Worm (Caenorhabditis elegans) whole organism, young adult: ENCODE results near the gene prdh-1.

ENCODE experiments used
- D2030.7 ChIP-seq: fragments of 200-800 bp; sonication (Bioruptor generic); IDR thresholded peaks from 2 replicates; pipeline ENCODE4 v1.3.6; 2022; ENCODE audit warnings: missing genetic modification reagents, missing genetic modification characterization, missing compliant biosample characterization
- F57A8.1 ChIP-seq: fragments of 200-800 bp; sonication (Bioruptor generic); optimal IDR thresholded peaks from 2 replicates; lab custom pipeline; 2018; ENCODE audit warnings: mild to moderate bottlenecking, missing genetic modification characterization, moderate library complexity, missing compliant biosample characterization
- ama-1 ChIP-seq, 3 experiments: fragments of 150-350 bp in 1 of 3; sonication (generic microtip) in 2 of 3; optimal IDR thresholded peaks; 2 replicates each; lab custom pipeline; 2014 to 2018; ENCODE audit warnings: missing biosample characterization in 2 of 3, missing genetic modification characterization in 2 of 3, missing genetic modification reagents in 2 of 3
- cebp-1 ChIP-seq, 2 experiments: fragments of 200-800 bp in 1 of 2; sonication (Bioruptor generic) in 1 of 2; sonication (generic microtip) in 1 of 2; IDR thresholded peaks in 1 of 2; optimal IDR thresholded peaks in 1 of 2; 2 replicates each; pipeline versions ENCODE4 v1.3.6 to Lab custom; 2017 to 2022; ENCODE audit warnings: missing compliant biosample characterization in 2 of 2, missing genetic modification characterization in 2 of 2, mild to moderate bottlenecking in 1 of 2, missing genetic modification reagents in 1 of 2, moderate library complexity in 1 of 2
- dpl-1 ChIP-seq: fragments of 150-350 bp; optimal IDR thresholded peaks from 2 replicates; lab custom pipeline; 2014; ENCODE audit warnings: missing biosample characterization, missing genetic modification reagents, missing genetic modification characterization
- hlh-26 ChIP-seq: fragments of 200-800 bp; sonication (Bioruptor generic); conservative IDR thresholded peaks from 2 replicates; pipeline ENCODE4 v1.3.6; 2022; ENCODE audit warnings: missing genetic modification reagents, missing genetic modification characterization, missing compliant biosample characterization
- nhr-27 ChIP-seq: fragments of 200-800 bp; sonication (Bioruptor generic); optimal IDR thresholded peaks from 2 replicates; lab custom pipeline; 2018; ENCODE audit warnings: mild to moderate bottlenecking, missing genetic modification characterization, moderate library complexity, missing compliant biosample characterization
- somi-1 ChIP-seq: fragments of 200-800 bp; sonication (Bioruptor generic); optimal IDR thresholded peaks from 2 replicates; lab custom pipeline; 2018; ENCODE audit warnings: mild to moderate bottlenecking, missing genetic modification characterization, missing compliant biosample characterization
- unc-130 ChIP-seq: sonication (generic microtip); optimal IDR thresholded peaks from 2 replicates; lab custom pipeline; 2016; ENCODE audit warnings: missing genetic modification reagents, missing genetic modification characterization, missing compliant biosample characterization
- unc-62 ChIP-seq: fragments of 150-350 bp; optimal IDR thresholded peaks from 2 replicates; lab custom pipeline; 2014; ENCODE audit warnings: missing biosample characterization, missing genetic modification reagents, missing genetic modification characterization

DNA sequence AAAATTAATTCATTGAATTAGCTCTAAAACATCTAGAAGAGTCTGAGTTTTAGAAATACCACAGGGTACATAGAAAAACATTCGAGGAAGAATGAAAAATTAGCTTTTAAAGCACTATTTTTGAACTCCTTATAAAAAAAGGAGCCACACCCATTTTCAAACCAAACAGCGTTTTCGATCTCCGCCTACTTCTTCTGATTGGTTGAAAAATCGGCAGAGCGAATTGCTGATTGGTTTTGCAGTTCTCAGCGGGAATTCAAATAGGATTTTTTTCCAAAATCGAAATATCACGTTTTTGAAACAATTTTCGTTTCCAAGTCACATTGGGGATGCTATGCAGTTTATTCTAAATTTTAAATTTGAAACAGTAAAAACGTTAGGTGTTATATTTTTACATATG lies 1.7 kb upstream of the prdh-1 start:
- TF ChIP-seq cebp-1 (GFP tag; IDR thresholded peaks at IDR 0.05; lab: Robert Waterston, UW) (no peak), cebp-1 (tag; optimal IDR thresholded peaks at IDR 0.05; lab: Kevin White, UChicago) (no peak), ama-1 (optimal IDR thresholded peaks at IDR 0.05; lab: Kevin White, UChicago) (no peak), ama-1 (GFP tag; optimal IDR thresholded peaks at IDR 0.05; lab: Kevin White, UChicago) (no peak), dpl-1 (GFP tag; lab: Kevin White, UChicago) (no peak), hlh-26 (no peak), D2030.7 (GFP tag; lab: Robert Waterston, UW) (no peak), unc-130 (no peak), somi-1 (GFP tag; lab: Kevin White, UChicago) (no peak), unc-62 (GFP tag; lab: Kevin White, UChicago) (no peak), F57A8.1 (no peak), nhr-27 (tag; lab: Kevin White, UChicago) (no peak)
